Worm (Caenorhabditis elegans) whole organism, L4 larva: ENCODE measurements around the gene nspd-4.
A peak's percentile ranks its signal among the peaks of the same experiment; 100 is the strongest.

ENCODE experiments used
- F37D6.2 ChIP-seq: sonication (generic microtip); optimal IDR thresholded peaks from 2 replicates; lab custom pipeline; 2016; ENCODE audit warnings: mild to moderate bottlenecking, missing genetic modification characterization, missing compliant biosample characterization
- F44E2.7 ChIP-seq: fragments of 200-800 bp; sonication (Bioruptor generic); IDR thresholded peaks from 2 replicates; pipeline ENCODE4 v2.1.2; 2022; ENCODE audit warnings: missing genetic modification characterization, missing compliant biosample characterization
- T20F7.1 ChIP-seq: fragments of 200-800 bp; sonication (Bioruptor generic); optimal IDR thresholded peaks from 2 replicates; lab custom pipeline; 2018; ENCODE audit warnings: mild to moderate bottlenecking, missing genetic modification characterization, missing compliant biosample characterization
- Y5F2A.4 ChIP-seq: fragments of 200-800 bp; sonication (Bioruptor generic); optimal IDR thresholded peaks from 2 replicates; lab custom pipeline; 2018; ENCODE audit warnings: mild to moderate bottlenecking, missing genetic modification characterization, missing compliant biosample characterization
- aha-1 ChIP-seq: fragments of 150-350 bp; peaks from one replicate; lab custom pipeline; 2014; ENCODE audit warnings: missing biosample characterization, missing genetic modification characterization
- aly-2 ChIP-seq: sonication (generic microtip); optimal IDR thresholded peaks from 2 replicates; lab custom pipeline; 2018; ENCODE audit warnings: missing biosample characterization, missing genetic modification characterization
- ama-1 ChIP-seq: fragments of 150-350 bp; optimal IDR thresholded peaks from 2 replicates; lab custom pipeline; 2014; ENCODE audit warnings: inconsistent platforms, mixed read lengths
- arid-1 ChIP-seq: fragments of 200-800 bp; sonication (Bioruptor generic); conservative IDR thresholded peaks from 2 replicates; pipeline ENCODE4 v1.3.6; 2022; ENCODE audit warnings: missing genetic modification reagents, missing genetic modification characterization, missing compliant biosample characterization
- attf-4 ChIP-seq: sonication (generic microtip); optimal IDR thresholded peaks from 3 replicates; lab custom pipeline; 2017; ENCODE audit warnings: missing biosample characterization, missing genetic modification characterization
- ceh-28 ChIP-seq: fragments of 150-350 bp; optimal IDR thresholded peaks from 2 replicates; lab custom pipeline; 2014; ENCODE audit warnings: missing biosample characterization, missing genetic modification reagents, missing genetic modification characterization
- ceh-44 ChIP-seq: fragments of 200-800 bp; sonication (Bioruptor generic); IDR thresholded peaks from 2 replicates; pipeline ENCODE4 v1.3.6; 2022; ENCODE audit warnings: missing genetic modification reagents, missing genetic modification characterization, missing compliant biosample characterization
- ces-1 ChIP-seq: fragments of 150-350 bp; sonication (generic microtip); optimal IDR thresholded peaks from 4 replicates; lab custom pipeline; 2014; ENCODE audit warnings: missing biosample characterization, missing genetic modification reagents, missing genetic modification characterization
- daf-12 ChIP-seq: fragments of 150-350 bp; optimal IDR thresholded peaks from 2 replicates; lab custom pipeline; 2014; ENCODE audit warnings: missing biosample characterization, missing genetic modification reagents, missing genetic modification characterization
- daf-16 ChIP-seq, 3 experiments: sonication (generic microtip); optimal IDR thresholded peaks; 2 replicates each; lab custom pipeline; 2016 to 2017; ENCODE audit warnings: missing genetic modification characterization in 3 of 3, missing genetic modification reagents in 3 of 3, mild to moderate bottlenecking in 2 of 3, missing compliant biosample characterization in 2 of 3, missing biosample characterization in 1 of 3, moderate library complexity in 1 of 3
- daf-19 ChIP-seq: fragments of 200-800 bp; sonication (Bioruptor generic); conservative IDR thresholded peaks from 2 replicates; pipeline ENCODE4 v1.3.6; 2022; ENCODE audit warnings: missing genetic modification characterization, missing compliant biosample characterization
- daf-8 ChIP-seq: fragments of 200-800 bp; sonication (Bioruptor generic); IDR thresholded peaks from 2 replicates; pipeline ENCODE4 v1.3.6; 2022; ENCODE audit warnings: missing genetic modification characterization, missing compliant biosample characterization
- dmd-6 ChIP-seq: fragments of 200-800 bp; sonication (Bioruptor generic); IDR thresholded peaks from 2 replicates; pipeline ENCODE4 v1.3.6; 2022; ENCODE audit warnings: missing genetic modification reagents, missing genetic modification characterization, missing compliant biosample characterization
- dmd-9 ChIP-seq: fragments of 200-800 bp; sonication (Bioruptor generic); IDR thresholded peaks from 2 replicates; pipeline ENCODE4 v1.3.6; 2022; ENCODE audit warnings: missing genetic modification reagents, missing genetic modification characterization, missing compliant biosample characterization
- dpl-1 ChIP-seq: fragments of 150-350 bp; optimal IDR thresholded peaks from 2 replicates; lab custom pipeline; 2014; ENCODE audit warnings: missing biosample characterization, missing genetic modification reagents, missing genetic modification characterization
- duxl-1 ChIP-seq: sonication (generic microtip); optimal IDR thresholded peaks from 2 replicates; lab custom pipeline; 2016; ENCODE audit warnings: mild to moderate bottlenecking, missing genetic modification characterization, moderate library complexity, missing compliant biosample characterization; ENCODE audit not compliant: poor library complexity
- fkh-10 ChIP-seq: fragments of 150-350 bp; optimal IDR thresholded peaks from 2 replicates; lab custom pipeline; 2014; ENCODE audit warnings: missing biosample characterization, missing genetic modification reagents, missing genetic modification characterization
- fos-1 ChIP-seq: fragments of 150-350 bp; optimal IDR thresholded peaks from 2 replicates; lab custom pipeline; 2014; ENCODE audit warnings: missing biosample characterization, missing genetic modification characterization
- jun-1 ChIP-seq: fragments of 150-350 bp; optimal IDR thresholded peaks from 2 replicates; lab custom pipeline; 2014; ENCODE audit warnings: missing biosample characterization, missing genetic modification reagents, missing genetic modification characterization
- lin-13 ChIP-seq: fragments of 150-350 bp; optimal IDR thresholded peaks from 2 replicates; lab custom pipeline; 2014; ENCODE audit warnings: missing biosample characterization, missing genetic modification reagents, missing genetic modification characterization
- lin-15B ChIP-seq: fragments of 150-350 bp; sonication (generic microtip); optimal IDR thresholded peaks from 3 replicates; lab custom pipeline; 2014; ENCODE audit warnings: missing biosample characterization, missing genetic modification characterization
- lin-29 ChIP-seq: fragments of 200-800 bp; sonication (Bioruptor generic); IDR thresholded peaks from 2 replicates; pipeline ENCODE4 v1.3.6; 2022; ENCODE audit warnings: missing genetic modification reagents, missing genetic modification characterization, missing compliant biosample characterization
- madf-5 ChIP-seq, 2 experiments: fragments of 200-800 bp; sonication (Bioruptor generic); IDR thresholded peaks; 2 replicates each; pipeline ENCODE4 v1.3.6; 2022; ENCODE audit warnings: missing compliant biosample characterization in 2 of 2, missing genetic modification characterization in 2 of 2
- mdt-29 ChIP-seq: fragments of 200-800 bp; sonication (Bioruptor generic); IDR thresholded peaks from 2 replicates; pipeline ENCODE4 v1.3.6; 2022; ENCODE audit warnings: missing genetic modification reagents, missing genetic modification characterization, missing compliant biosample characterization
- mep-1 ChIP-seq: fragments of 150-350 bp; sonication (generic microtip); optimal IDR thresholded peaks from 3 replicates; lab custom pipeline; 2014; ENCODE audit warnings: missing biosample characterization, missing genetic modification characterization
- mxl-2 ChIP-seq: fragments of 200-800 bp; sonication (Bioruptor generic); conservative IDR thresholded peaks from 2 replicates; pipeline ENCODE4 v1.3.6; 2022; ENCODE audit warnings: missing genetic modification reagents, missing genetic modification characterization, missing compliant biosample characterization
- nhr-10 ChIP-seq: fragments of 150-350 bp; optimal IDR thresholded peaks from 2 replicates; lab custom pipeline; 2014; ENCODE audit warnings: missing biosample characterization, missing genetic modification characterization
- nhr-102 ChIP-seq: sonication (generic microtip); optimal IDR thresholded peaks from 2 replicates; lab custom pipeline; 2016; ENCODE audit warnings: mild to moderate bottlenecking, missing genetic modification characterization, moderate library complexity, missing compliant biosample characterization
- nhr-111 ChIP-seq: fragments of 200-800 bp; sonication (Bioruptor generic); optimal IDR thresholded peaks from 2 replicates; lab custom pipeline; 2018; ENCODE audit warnings: mild to moderate bottlenecking, missing genetic modification characterization, missing compliant biosample characterization
- nhr-25 ChIP-seq: sonication (generic microtip); optimal IDR thresholded peaks from 2 replicates; lab custom pipeline; 2017; ENCODE audit warnings: missing genetic modification characterization, mild to moderate bottlenecking, missing compliant biosample characterization, antibody characterized with exemption, moderate library complexity, borderline replicate concordance; ENCODE audit not compliant: insufficient read depth
- nhr-28 ChIP-seq: fragments of 150-350 bp; optimal IDR thresholded peaks from 2 replicates; lab custom pipeline; 2014; ENCODE audit warnings: missing biosample characterization, missing genetic modification characterization
- nhr-42 ChIP-seq: fragments of 200-800 bp; sonication (Bioruptor generic); IDR thresholded peaks from 2 replicates; pipeline ENCODE4 v1.3.6; 2022; ENCODE audit warnings: missing genetic modification characterization, missing compliant biosample characterization
- nhr-48 ChIP-seq: sonication (generic microtip); optimal IDR thresholded peaks from 2 replicates; lab custom pipeline; 2016; ENCODE audit warnings: mild to moderate bottlenecking, missing genetic modification characterization, missing compliant biosample characterization
- nhr-6 ChIP-seq: fragments of 150-350 bp; optimal IDR thresholded peaks from 2 replicates; lab custom pipeline; 2014; ENCODE audit warnings: missing biosample characterization, missing genetic modification characterization
- pqm-1 ChIP-seq: sonication (generic microtip); optimal IDR thresholded peaks from 2 replicates; lab custom pipeline; 2017; ENCODE audit warnings: missing biosample characterization, missing genetic modification characterization
- saeg-2 ChIP-seq: fragments of 200-800 bp; sonication (Bioruptor generic); IDR thresholded peaks from 2 replicates; pipeline ENCODE4 v1.3.6; 2022; ENCODE audit warnings: missing genetic modification reagents, missing genetic modification characterization, missing compliant biosample characterization
- sdz-12 ChIP-seq: fragments of 200-800 bp; sonication (Bioruptor generic); optimal IDR thresholded peaks from 2 replicates; lab custom pipeline; 2018; ENCODE audit warnings: mild to moderate bottlenecking, missing genetic modification characterization, missing compliant biosample characterization
- set-16 ChIP-seq: fragments of 200-800 bp; sonication (Bioruptor generic); IDR thresholded peaks from 2 replicates; pipeline ENCODE4 v1.3.6; 2022; ENCODE audit warnings: missing genetic modification reagents, missing genetic modification characterization, missing compliant biosample characterization
- skn-1 ChIP-seq: fragments of 150-350 bp; optimal IDR thresholded peaks from 2 replicates; lab custom pipeline; 2014; ENCODE audit warnings: missing biosample characterization, missing genetic modification characterization
- snpc-1.2 ChIP-seq: fragments of 200-800 bp; sonication (Bioruptor generic); IDR thresholded peaks from 2 replicates; pipeline ENCODE4 v1.3.6; 2022; ENCODE audit warnings: missing genetic modification reagents, missing genetic modification characterization, missing compliant biosample characterization
- snpc-4 ChIP-seq: fragments of 150-350 bp; optimal IDR thresholded peaks from 2 replicates; lab custom pipeline; 2014; ENCODE audit warnings: missing biosample characterization, missing genetic modification characterization
- spr-1 ChIP-seq: sonication (generic microtip); optimal IDR thresholded peaks from 2 replicates; lab custom pipeline; 2016; ENCODE audit warnings: mild to moderate bottlenecking, missing genetic modification characterization, missing compliant biosample characterization
- tag-97 ChIP-seq: fragments of 200-800 bp; sonication (Bioruptor generic); IDR thresholded peaks from 2 replicates; pipeline ENCODE4 v1.3.6; 2022; ENCODE audit warnings: missing genetic modification characterization, missing compliant biosample characterization
- unc-130 ChIP-seq: sonication (generic microtip); optimal IDR thresholded peaks from 2 replicates; lab custom pipeline; 2016; ENCODE audit warnings: missing genetic modification reagents, missing genetic modification characterization, missing compliant biosample characterization
- unc-62 ChIP-seq, 3 experiments: fragments of 150-350 bp in 1 of 3; sonication (generic microtip); optimal IDR thresholded peaks in 2 of 3; peaks in 1 of 3; 1 replicate in 1 of 3; 2 replicates in 2 of 3; lab custom pipeline; 2014 to 2017; ENCODE audit warnings: missing biosample characterization in 3 of 3, missing genetic modification characterization in 3 of 3, missing genetic modification reagents in 3 of 3, missing genotype in 1 of 3
- vab-7 ChIP-seq: fragments of 200-800 bp; sonication (Bioruptor generic); IDR thresholded peaks from 2 replicates; pipeline ENCODE4 v1.3.6; 2022; ENCODE audit warnings: missing genetic modification reagents, missing genetic modification characterization, missing compliant biosample characterization
- zag-1 ChIP-seq: fragments of 150-350 bp; optimal IDR thresholded peaks from 2 replicates; lab custom pipeline; 2014; ENCODE audit warnings: missing biosample characterization, missing genetic modification characterization
- zip-2 ChIP-seq: fragments of 150-350 bp; optimal IDR thresholded peaks from 2 replicates; lab custom pipeline; 2014; ENCODE audit warnings: missing biosample characterization, missing genetic modification characterization
- ztf-11 ChIP-seq: fragments of 150-350 bp; optimal IDR thresholded peaks from 2 replicates; lab custom pipeline; 2014; ENCODE audit warnings: missing biosample characterization, missing genetic modification characterization

The nspd-4 gene

ce11 chrII:4881727-4882126 lies 39.3 kb downstream of the nspd-4 start, which contains the start of gene gst-7:
TSS of gene gst-7 (plus strand) at chrII:4882062.
- no peak for TF ChIP-seq madf-5 (GFP tag; IDR thresholded peaks at IDR 0.05; lab: Robert Waterston, UW)
- no peak for TF ChIP-seq skn-1 (tag; lab: Kevin White, UChicago)
- no peak for TF ChIP-seq T20F7.1
- no peak for TF ChIP-seq snpc-4 (tag; lab: Kevin White, UChicago)
- TF ChIP-seq ztf-11 (tag; lab: Kevin White, UChicago), result no peak
- TF ChIP-seq ceh-44 (GFP tag; lab: Robert Waterston, UW), result no peak
- TF ChIP-seq Y5F2A.4, result no peak
- TF ChIP-seq aly-2 (tag; lab: Kevin White, UChicago), result no peak
- TF ChIP-seq unc-62 (GFP tag; optimal IDR thresholded peaks at IDR 0.05 in 1 of 2; lab: Kevin White, UChicago), result no peak
- TF ChIP-seq unc-62 (tag; optimal IDR thresholded peaks at IDR 0.05; lab: Kevin White, UChicago), result no peak
- TF ChIP-seq daf-19 (GFP tag; lab: Robert Waterston, UW), result no peak
- TF ChIP-seq nhr-28 (tag; lab: Kevin White, UChicago), result peak; percentile 97
- TF ChIP-seq nhr-111 (GFP tag; lab: Kevin White, UChicago), result no peak
- no peak for TF ChIP-seq arid-1 (GFP tag; lab: Robert Waterston, UW)
- TF ChIP-seq pqm-1 (tag; lab: Kevin White, UChicago), result peak; percentile 38
- TF ChIP-seq ama-1 (lab: Kevin White, UChicago), result no peak
- TF ChIP-seq saeg-2 (GFP tag; lab: Robert Waterston, UW), result no peak
- TF ChIP-seq nhr-102 (tag; lab: Kevin White, UChicago), result peak; percentile 95
- TF ChIP-seq set-16 (GFP tag; lab: Robert Waterston, UW), result no peak
- TF ChIP-seq F44E2.7 (GFP tag; lab: Robert Waterston, UW), result no peak
- TF ChIP-seq mxl-2 (GFP tag; lab: Robert Waterston, UW), result no peak
- TF ChIP-seq ces-1 (GFP tag; lab: Kevin White, UChicago), result no peak
- peak; percentile 73 for TF ChIP-seq dmd-6 (GFP tag; lab: Robert Waterston, UW)
- TF ChIP-seq snpc-1.2, result no peak
- TF ChIP-seq daf-8, result no peak
- TF ChIP-seq fkh-10, result no peak
- no peak for TF ChIP-seq dmd-9
- TF ChIP-seq nhr-48 (tag; lab: Kevin White, UChicago), result peak; percentile 71
- no peak for TF ChIP-seq nhr-6 (tag; lab: Kevin White, UChicago)
- no peak for TF ChIP-seq lin-15B (tag; lab: Kevin White, UChicago)
- TF ChIP-seq spr-1 (tag; lab: Kevin White, UChicago), result no peak
- TF ChIP-seq sdz-12, result no peak
- TF ChIP-seq tag-97 (GFP tag; lab: Robert Waterston, UW), result no peak
- TF ChIP-seq jun-1 (tag; lab: Kevin White, UChicago), result no peak
- TF ChIP-seq ceh-28 (tag; lab: Kevin White, UChicago), result no peak
- no peak for TF ChIP-seq mdt-29 (GFP tag; lab: Robert Waterston, UW)
- TF ChIP-seq fos-1 (tag; lab: Kevin White, UChicago), result no peak
- TF ChIP-seq F37D6.2 (tag; lab: Kevin White, UChicago), result no peak
- no peak for TF ChIP-seq vab-7 (GFP tag; lab: Robert Waterston, UW)
- no peak for TF ChIP-seq lin-29 (GFP tag; lab: Robert Waterston, UW)
- no peak for TF ChIP-seq lin-13 (GFP tag; lab: Kevin White, UChicago)
- no peak for TF ChIP-seq nhr-25 (tag; lab: Kevin White, UChicago)
- TF ChIP-seq nhr-42 (GFP tag; lab: Robert Waterston, UW), result no peak
- no peak for TF ChIP-seq duxl-1 (tag; lab: Kevin White, UChicago)
- TF ChIP-seq dpl-1 (GFP tag; lab: Kevin White, UChicago), result no peak
- no peak for TF ChIP-seq unc-130 (GFP tag; lab: Kevin White, UChicago)
- TF ChIP-seq attf-4 (tag; lab: Kevin White, UChicago), result no peak
- no peak for TF ChIP-seq nhr-10 (tag; lab: Kevin White, UChicago)
- TF ChIP-seq zag-1 (tag; lab: Kevin White, UChicago), result no peak
- no peak for TF ChIP-seq aha-1 (tag; lab: Kevin White, UChicago)
- TF ChIP-seq zip-2 (tag; lab: Kevin White, UChicago), result no peak
- TF ChIP-seq daf-16 (GFP tag; optimal IDR thresholded peaks at IDR 0.05; lab: Kevin White, UChicago), result no peak
- TF ChIP-seq daf-16 (tag; optimal IDR thresholded peaks at IDR 0.05; lab: Kevin White, UChicago), result peak; percentile 89
- no peak for TF ChIP-seq daf-12
- TF ChIP-seq mep-1 (tag; lab: Kevin White, UChicago), result peak; percentile 28
